Worm (Caenorhabditis elegans) whole organism, young adult: ENCODE data around the gene C34D4.4.

ENCODE experiments used
- B0035.1 ChIP-seq: sonication (generic microtip); optimal IDR thresholded peaks from 2 replicates; lab custom pipeline; 2016; ENCODE audit warnings: missing genetic modification characterization, mild to moderate bottlenecking, missing compliant biosample characterization, missing genotype, missing genetic modification reagents
- C06A6.2 ChIP-seq: fragments of 200-800 bp; sonication (Bioruptor generic); conservative IDR thresholded peaks from 2 replicates; pipeline ENCODE4 v1.3.6; 2022; ENCODE audit warnings: missing genetic modification characterization, missing compliant biosample characterization
- C17E4.6 ChIP-seq: fragments of 200-800 bp; sonication (Bioruptor generic); IDR thresholded peaks from 2 replicates; pipeline ENCODE4 v1.3.6; 2022; ENCODE audit warnings: missing genetic modification reagents, missing genetic modification characterization, missing compliant biosample characterization
- D2030.7 ChIP-seq: fragments of 200-800 bp; sonication (Bioruptor generic); IDR thresholded peaks from 2 replicates; pipeline ENCODE4 v1.3.6; 2022; ENCODE audit warnings: missing genetic modification reagents, missing genetic modification characterization, missing compliant biosample characterization
- F23B12.7 ChIP-seq: sonication (generic microtip); optimal IDR thresholded peaks from 2 replicates; lab custom pipeline; 2017; ENCODE audit warnings: missing genetic modification characterization, mild to moderate bottlenecking, missing compliant biosample characterization, antibody characterized with exemption, moderate library complexity; ENCODE audit not compliant: insufficient read depth
- T07F8.4 ChIP-seq: sonication (generic microtip); optimal IDR thresholded peaks from 2 replicates; lab custom pipeline; 2016; ENCODE audit warnings: mild to moderate bottlenecking, missing genetic modification characterization, moderate library complexity, missing compliant biosample characterization
- ZK185.1 ChIP-seq: sonication (generic microtip); optimal IDR thresholded peaks from 2 replicates; lab custom pipeline; 2016; ENCODE audit warnings: mild to moderate bottlenecking, missing genetic modification characterization, missing compliant biosample characterization; ENCODE audit not compliant: poor library complexity, severe bottlenecking
- aptf-2 ChIP-seq: fragments of 200-800 bp; sonication (Bioruptor generic); conservative IDR thresholded peaks from 2 replicates; pipeline ENCODE4 v1.3.6; 2022; ENCODE audit warnings: missing genetic modification reagents, missing genetic modification characterization, missing compliant biosample characterization
- atf-7 ChIP-seq: sonication (generic microtip); optimal IDR thresholded peaks from 2 replicates; lab custom pipeline; 2017; ENCODE audit warnings: mild to moderate bottlenecking, missing genetic modification characterization, missing compliant biosample characterization
- attf-3 ChIP-seq: fragments of 200-800 bp; sonication (Bioruptor generic); conservative IDR thresholded peaks from 2 replicates; pipeline ENCODE4 v1.3.6; 2022; ENCODE audit warnings: missing genetic modification reagents, missing genetic modification characterization, missing compliant biosample characterization
- attf-5 ChIP-seq: fragments of 200-800 bp; sonication (Bioruptor generic); optimal IDR thresholded peaks from 2 replicates; lab custom pipeline; 2018; ENCODE audit warnings: mild to moderate bottlenecking, missing genetic modification characterization, missing compliant biosample characterization
- bed-2 ChIP-seq: fragments of 200-800 bp; sonication (Bioruptor generic); IDR thresholded peaks from 2 replicates; pipeline ENCODE4 v1.3.6; 2022; ENCODE audit warnings: missing genetic modification reagents, missing genetic modification characterization, missing compliant biosample characterization
- cebp-1 ChIP-seq, 2 experiments: fragments of 200-800 bp in 1 of 2; sonication (Bioruptor generic) in 1 of 2; sonication (generic microtip) in 1 of 2; IDR thresholded peaks in 1 of 2; optimal IDR thresholded peaks in 1 of 2; 2 replicates each; pipeline versions ENCODE4 v1.3.6 to Lab custom; 2017 to 2022; ENCODE audit warnings: missing compliant biosample characterization in 2 of 2, missing genetic modification characterization in 2 of 2, mild to moderate bottlenecking in 1 of 2, missing genetic modification reagents in 1 of 2, moderate library complexity in 1 of 2
- chd-7 ChIP-seq: sonication (generic microtip); optimal IDR thresholded peaks from 2 replicates; lab custom pipeline; 2016; ENCODE audit warnings: mild to moderate bottlenecking, missing genetic modification characterization, moderate library complexity, missing compliant biosample characterization
- dox-1 ChIP-seq: fragments of 200-800 bp; sonication (Bioruptor generic); IDR thresholded peaks from 2 replicates; pipeline ENCODE4 v1.3.6; 2022; ENCODE audit warnings: missing genetic modification reagents, missing genetic modification characterization, missing compliant biosample characterization
- egl-44 ChIP-seq: fragments of 200-800 bp; sonication (Bioruptor generic); IDR thresholded peaks from 2 replicates; pipeline ENCODE4 v1.3.6; 2022; ENCODE audit warnings: missing genetic modification reagents, missing genetic modification characterization, missing compliant biosample characterization
- ets-4 ChIP-seq: fragments of 200-800 bp; sonication (Bioruptor generic); optimal IDR thresholded peaks from 2 replicates; lab custom pipeline; 2018; ENCODE audit warnings: mild to moderate bottlenecking, missing genetic modification characterization, missing compliant biosample characterization
- gei-17 ChIP-seq: fragments of 200-800 bp; sonication (Bioruptor generic); optimal IDR thresholded peaks from 2 replicates; lab custom pipeline; 2018; ENCODE audit warnings: mild to moderate bottlenecking, missing genetic modification characterization, missing compliant biosample characterization
- hlh-12 ChIP-seq: sonication (generic microtip); optimal IDR thresholded peaks from 2 replicates; lab custom pipeline; 2016; ENCODE audit warnings: missing genetic modification characterization, missing compliant biosample characterization
- hrde-1 ChIP-seq: sonication (generic microtip); optimal IDR thresholded peaks from 2 replicates; lab custom pipeline; 2016; ENCODE audit warnings: missing genetic modification characterization, mild to moderate bottlenecking, missing compliant biosample characterization, moderate library complexity, missing genotype, missing genetic modification reagents, borderline replicate concordance
- lag-1 ChIP-seq: fragments of 200-800 bp; sonication (Bioruptor generic); IDR thresholded peaks from 2 replicates; pipeline ENCODE4 v1.3.6; 2022; ENCODE audit warnings: missing genetic modification reagents, missing genetic modification characterization, missing compliant biosample characterization
- let-607 ChIP-seq, 2 experiments: fragments of 200-800 bp in 1 of 2; sonication (Bioruptor generic) in 1 of 2; sonication (generic microtip) in 1 of 2; optimal IDR thresholded peaks; 2 replicates each; lab custom pipeline; 2016 to 2018; ENCODE audit warnings: mild to moderate bottlenecking in 2 of 2, missing compliant biosample characterization in 2 of 2, missing genetic modification characterization in 2 of 2, moderate library complexity in 2 of 2, missing genotype in 1 of 2
- lin-40 ChIP-seq: sonication (generic microtip); optimal IDR thresholded peaks from 2 replicates; lab custom pipeline; 2016; ENCODE audit warnings: missing genetic modification characterization, mild to moderate bottlenecking, missing compliant biosample characterization, missing genotype, missing genetic modification reagents
- lsl-1 ChIP-seq: fragments of 200-800 bp; sonication (Bioruptor generic); optimal IDR thresholded peaks from 2 replicates; lab custom pipeline; 2018; ENCODE audit warnings: mild to moderate bottlenecking, missing genetic modification characterization, moderate library complexity, missing compliant biosample characterization
- madf-10 ChIP-seq: sonication (generic microtip); optimal IDR thresholded peaks from 2 replicates; lab custom pipeline; 2016; ENCODE audit warnings: mild to moderate bottlenecking, missing genetic modification characterization, missing compliant biosample characterization
- mel-28 ChIP-seq: sonication (generic microtip); optimal IDR thresholded peaks from 2 replicates; lab custom pipeline; 2016; ENCODE audit warnings: borderline replicate concordance, mild to moderate bottlenecking, missing genetic modification characterization, missing compliant biosample characterization
- nfya-1 ChIP-seq: sonication (generic microtip); optimal IDR thresholded peaks from 2 replicates; lab custom pipeline; 2017; ENCODE audit warnings: antibody characterized with exemption, missing compliant biosample characterization, missing genetic modification characterization, borderline replicate concordance; ENCODE audit not compliant: insufficient read depth
- nfya-2 ChIP-seq: fragments of 200-800 bp; sonication (Bioruptor generic); IDR thresholded peaks from 2 replicates; pipeline ENCODE4 v1.3.6; 2022; ENCODE audit warnings: missing genetic modification reagents, missing genetic modification characterization, missing compliant biosample characterization
- nhr-120 ChIP-seq: fragments of 200-800 bp; sonication (Bioruptor generic); IDR thresholded peaks from 2 replicates; pipeline ENCODE4 v1.3.6; 2022; ENCODE audit warnings: missing genetic modification characterization, missing compliant biosample characterization
- nhr-80 ChIP-seq: sonication (generic microtip); optimal IDR thresholded peaks from 2 replicates; lab custom pipeline; 2016; ENCODE audit warnings: missing genetic modification characterization, missing compliant biosample characterization
- nhr-90 ChIP-seq: sonication (generic microtip); optimal IDR thresholded peaks from 2 replicates; lab custom pipeline; 2016; ENCODE audit warnings: missing genotype, mild to moderate bottlenecking, missing genetic modification characterization, missing compliant biosample characterization
- pha-4 ChIP-seq: fragments of 150-350 bp; sonication (generic microtip); optimal IDR thresholded peaks from 2 replicates; lab custom pipeline; 2014; ENCODE audit warnings: missing biosample characterization, missing genetic modification reagents, missing genetic modification characterization
- sea-2 ChIP-seq: fragments of 200-800 bp; sonication (Bioruptor generic); IDR thresholded peaks from 2 replicates; pipeline ENCODE4 v1.3.6; 2022; ENCODE audit warnings: missing genetic modification characterization, missing compliant biosample characterization
- snpc-4 ChIP-seq, 5 experiments: fragments of 150-350 bp in 1 of 5; sonication (generic microtip) in 4 of 5; optimal IDR thresholded peaks; 2 replicates each; lab custom pipeline; 2014 to 2018; ENCODE audit warnings: missing genetic modification characterization in 5 of 5, missing biosample characterization in 3 of 5, antibody characterized with exemption in 2 of 5, mild to moderate bottlenecking in 2 of 5, missing compliant biosample characterization in 2 of 5, missing genotype in 2 of 5, moderate library complexity in 2 of 5, missing genetic modification reagents in 1 of 5
- tbp1 ChIP-seq: fragments of 200-800 bp; sonication (Bioruptor generic); optimal IDR thresholded peaks from 2 replicates; lab custom pipeline; 2018; ENCODE audit warnings: mild to moderate bottlenecking, missing genetic modification characterization, missing compliant biosample characterization
- unc-62 ChIP-seq: fragments of 150-350 bp; optimal IDR thresholded peaks from 2 replicates; lab custom pipeline; 2014; ENCODE audit warnings: missing biosample characterization, missing genetic modification reagents, missing genetic modification characterization
- xnd-1 ChIP-seq: sonication (generic microtip); optimal IDR thresholded peaks from 2 replicates; lab custom pipeline; 2016; ENCODE audit warnings: missing genotype, missing genetic modification reagents, missing genetic modification characterization, missing compliant biosample characterization
- zim-3 ChIP-seq: sonication (generic microtip); optimal IDR thresholded peaks from 2 replicates; lab custom pipeline; 2017; ENCODE audit warnings: mild to moderate bottlenecking, missing genetic modification characterization, moderate library complexity, missing compliant biosample characterization
- ztf-22 ChIP-seq: fragments of 200-800 bp; sonication (Bioruptor generic); optimal IDR thresholded peaks from 2 replicates; lab custom pipeline; 2018; ENCODE audit warnings: mild to moderate bottlenecking, missing genetic modification characterization, moderate library complexity, missing compliant biosample characterization
- ztf-26 ChIP-seq: sonication (generic microtip); optimal IDR thresholded peaks from 2 replicates; lab custom pipeline; 2017; ENCODE audit warnings: missing genetic modification characterization, missing compliant biosample characterization
- ztf-28 ChIP-seq: fragments of 200-800 bp; sonication (Bioruptor generic); IDR thresholded peaks from 2 replicates; pipeline ENCODE4 v1.3.6; 2022; ENCODE audit warnings: missing genetic modification reagents, missing genetic modification characterization, missing compliant biosample characterization
- ztf-3 ChIP-seq: fragments of 200-800 bp; sonication (Bioruptor generic); optimal IDR thresholded peaks from 2 replicates; lab custom pipeline; 2018; ENCODE audit warnings: mild to moderate bottlenecking, missing genetic modification characterization, missing compliant biosample characterization

The C34D4.4 gene

DNA sequence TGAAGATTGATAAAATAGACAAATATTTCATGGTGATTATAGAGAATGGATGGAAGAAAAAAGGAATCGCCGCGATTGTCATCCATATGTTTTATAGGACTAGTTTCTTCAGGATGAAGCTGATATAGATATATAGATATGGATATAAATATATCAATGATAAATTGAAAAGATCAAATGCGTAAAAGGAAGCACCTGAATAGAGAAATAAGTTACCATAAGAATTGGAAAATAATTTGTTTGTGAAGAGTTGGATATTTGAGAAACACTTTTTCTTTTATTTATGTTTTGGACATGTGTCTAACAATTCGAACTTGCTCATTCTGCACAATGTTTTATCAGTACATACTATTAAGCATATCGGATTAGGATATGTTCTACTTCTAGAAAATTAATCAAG, 38.9 kb downstream of the C34D4.4 start, which contains the start of gene C42D4.13:
C42D4.13 (minus strand) TSS at position 101 of the 400 bp plus-strand sequence.
- no peak for TF ChIP-seq gei-17 (GFP tag; lab: Kevin White, UChicago)
- TF ChIP-seq nhr-120 (GFP tag; lab: Robert Waterston, UW), result no peak
- TF ChIP-seq bed-2 (GFP tag; lab: Robert Waterston, UW), result no peak
- TF ChIP-seq attf-3 (GFP tag; lab: Robert Waterston, UW), result no peak
- no peak for TF ChIP-seq T07F8.4 (tag; lab: Kevin White, UChicago)
- TF ChIP-seq B0035.1 (tag; lab: Kevin White, UChicago), result no peak
- TF ChIP-seq lag-1 (GFP tag; lab: Robert Waterston, UW), result no peak
- no peak for TF ChIP-seq chd-7 (tag; lab: Kevin White, UChicago)
- TF ChIP-seq aptf-2, result no peak
- no peak for TF ChIP-seq nfya-2 (GFP tag; lab: Robert Waterston, UW)
- TF ChIP-seq C17E4.6 (GFP tag; lab: Robert Waterston, UW), result no peak
- TF ChIP-seq attf-5, result no peak
- TF ChIP-seq cebp-1 (GFP tag; IDR thresholded peaks at IDR 0.05; lab: Robert Waterston, UW), result no peak
- no peak for TF ChIP-seq cebp-1 (tag; optimal IDR thresholded peaks at IDR 0.05; lab: Kevin White, UChicago)
- TF ChIP-seq xnd-1 (tag; lab: Kevin White, UChicago), result no peak
- no peak for TF ChIP-seq dox-1 (GFP tag; lab: Robert Waterston, UW)
- no peak for TF ChIP-seq nfya-1 (tag; lab: Kevin White, UChicago)
- TF ChIP-seq ztf-28 (GFP tag; lab: Robert Waterston, UW), result no peak
- no peak for TF ChIP-seq hrde-1 (tag; lab: Kevin White, UChicago)
- TF ChIP-seq, all 124 proteins: peak for 0

DNA sequence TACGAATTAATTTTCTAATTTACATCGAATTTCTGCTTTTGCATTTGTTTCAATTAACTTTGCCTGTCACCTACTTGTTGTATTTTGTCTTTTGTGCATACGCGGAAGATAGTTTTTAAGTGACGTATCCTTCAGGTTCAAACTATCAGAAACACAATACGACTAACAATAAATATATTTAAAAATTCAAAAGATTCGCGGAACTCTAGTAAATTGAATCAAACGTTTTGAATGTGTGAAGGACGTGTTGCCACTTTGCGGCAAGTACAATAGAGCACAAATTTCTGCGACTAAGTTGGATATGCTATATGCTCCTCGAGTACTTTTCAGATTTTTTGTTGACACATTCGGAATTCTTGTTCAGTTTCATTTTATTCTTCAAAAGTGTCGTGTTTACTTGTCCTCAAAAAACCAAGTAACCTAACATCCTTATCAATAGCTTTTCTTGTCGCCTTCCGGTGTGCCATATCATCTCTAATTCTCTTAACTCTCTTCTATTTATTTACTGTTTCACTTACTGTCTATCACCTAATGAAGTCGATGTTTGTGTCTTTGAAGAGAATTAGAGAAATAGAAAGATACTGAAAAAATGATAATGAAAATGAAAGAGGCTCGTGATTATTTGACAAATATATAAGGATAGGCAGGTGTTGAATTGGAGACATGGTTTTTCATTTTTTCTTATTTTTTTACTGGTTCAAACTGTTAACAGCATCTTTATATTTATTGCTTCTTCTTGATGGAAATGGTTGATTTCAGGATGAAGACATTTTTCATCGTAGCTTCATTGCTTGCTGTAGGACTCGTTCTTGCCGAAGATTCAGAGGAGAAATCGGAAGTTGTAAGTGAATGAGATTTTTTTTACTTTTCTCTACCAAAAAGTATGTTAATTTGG, 39.6 kb downstream of the C34D4.4 start, which contains the start of gene srlf-7:
srlf-7 (plus strand) TSS at position 760 of the 895 bp plus-strand sequence.
- TF ChIP-seq atf-7 (tag; lab: Kevin White, UChicago) (peak; percentile 66), zim-3 (tag; lab: Kevin White, UChicago) (no peak), ztf-26 (tag; lab: Kevin White, UChicago) (peak; percentile 31), ets-4 (GFP tag; lab: Kevin White, UChicago) (peak; percentile 70), ztf-22 (GFP tag; lab: Kevin White, UChicago) (peak; percentile 54), ztf-3 (GFP tag; lab: Kevin White, UChicago) (no peak), egl-44 (0 out of 2 replicates have a peak, but pooled peaks have one; percentile 22), D2030.7 (GFP tag; lab: Robert Waterston, UW) (no peak), C06A6.2 (GFP tag; lab: Robert Waterston, UW) (no peak), snpc-4 (GFP tag; optimal IDR thresholded peaks at IDR 0.05; lab: Kevin White, UChicago) (no peak), snpc-4 (tag; optimal IDR thresholded peaks at IDR 0.05; lab: Kevin White, UChicago) (peak in 2 of 4 experiments; percentile 4 to 8), mel-28 (tag; lab: Kevin White, UChicago) (no peak), C17E4.6 (GFP tag; lab: Robert Waterston, UW) (no peak), let-607 (tag; optimal IDR thresholded peaks at IDR 0.05; lab: Kevin White, UChicago) (peak; percentile 27 to 65), ztf-28 (GFP tag; lab: Robert Waterston, UW) (no peak), nhr-90 (no peak), hlh-12 (tag; lab: Kevin White, UChicago) (no peak), dox-1 (GFP tag; lab: Robert Waterston, UW) (peak; percentile 54; the same call in 1 of the 2 replicates), lin-40 (tag; lab: Kevin White, UChicago) (peak; percentile 63), nhr-80 (tag; lab: Kevin White, UChicago) (peak; percentile 96), xnd-1 (tag; lab: Kevin White, UChicago) (no peak), unc-62 (GFP tag; lab: Kevin White, UChicago) (peak; percentile 81), tbp1 (peak; percentile 53), lsl-1 (no peak), F23B12.7 (no peak), ZK185.1 (peak; percentile 7), bed-2 (GFP tag; lab: Robert Waterston, UW) (no peak), pha-4 (tag; lab: Kevin White, UChicago) (peak; percentile 80), madf-10 (tag; lab: Kevin White, UChicago) (peak; percentile 13), sea-2 (GFP tag; lab: Robert Waterston, UW) (no peak)
